Worm (Caenorhabditis elegans): ENCODE data around the gene lido-17.

Gene lido-17

ce11 chrII:9336651-9337050 lies 56.0 kb downstream of the lido-17 start:
- no peak for TF ChIP-seq him-1 (tag; optimal IDR thresholded peaks at IDR 0.05)
- no peak for TF ChIP-seq W03F9.2 (tag; optimal IDR thresholded peaks at IDR 0.05)
- no peak for TF ChIP-seq dao-5 (tag; optimal IDR thresholded peaks at IDR 0.05)
